Worm (Caenorhabditis elegans) whole organism, L1 larva: ENCODE results near the gene fipr-4.

ENCODE experiments used
- ama-1 ChIP-seq: fragments of 150-350 bp; optimal IDR thresholded peaks from 2 replicates; lab custom pipeline; 2014
- ces-1 ChIP-seq: fragments of 150-350 bp; optimal IDR thresholded peaks from 2 replicates; lab custom pipeline; 2014; ENCODE audit warnings: missing biosample characterization, missing genetic modification reagents, missing genetic modification characterization
- fos-1 ChIP-seq: fragments of 150-350 bp; optimal IDR thresholded peaks from 2 replicates; lab custom pipeline; 2014; ENCODE audit warnings: missing biosample characterization, missing genetic modification characterization
- lin-39 ChIP-seq: fragments of 150-350 bp; optimal IDR thresholded peaks from 2 replicates; lab custom pipeline; 2014; ENCODE audit warnings: missing biosample characterization, missing genetic modification reagents, missing genetic modification characterization
- nhr-76 ChIP-seq: sonication (generic microtip); optimal IDR thresholded peaks from 2 replicates; lab custom pipeline; 2017; ENCODE audit warnings: missing biosample characterization, missing genetic modification characterization
- nhr-90 ChIP-seq: sonication (generic microtip); optimal IDR thresholded peaks from 2 replicates; lab custom pipeline; 2016; ENCODE audit warnings: mild to moderate bottlenecking, missing genetic modification characterization, missing compliant biosample characterization; ENCODE audit not compliant: poor library complexity
- skn-1 ChIP-seq: fragments of 150-350 bp; optimal IDR thresholded peaks from 2 replicates; lab custom pipeline; 2014; ENCODE audit warnings: missing biosample characterization, missing genetic modification characterization
- unc-98 ChIP-seq: fragments of 200-800 bp; sonication (Bioruptor generic); IDR thresholded peaks from 2 replicates; pipeline ENCODE4 v1.3.6; 2022; ENCODE audit warnings: missing genetic modification characterization, missing compliant biosample characterization
- ztf-11 ChIP-seq, 2 experiments: sonication (generic microtip); optimal IDR thresholded peaks; 2 replicates each; lab custom pipeline; 2016 to 2017; ENCODE audit warnings: missing genetic modification characterization in 2 of 2, missing biosample characterization in 1 of 2, missing compliant biosample characterization in 1 of 2

ce11 chrV:10238665-10239064 is 10.4 kb upstream of the fipr-4 start, which contains the start of gene fubl-1:
- TF ChIP-seq ces-1 (no peak), fos-1 (tag; lab: Kevin White, UChicago) (no peak), nhr-76 (no peak), skn-1 (tag; lab: Kevin White, UChicago) (peak; percentile 28), nhr-90 (tag; lab: Kevin White, UChicago) (no peak), ztf-11 (tag; optimal IDR thresholded peaks at IDR 0.05; lab: Kevin White, UChicago) (no peak), unc-98 (GFP tag; lab: Robert Waterston, UW) (no peak), ama-1 (lab: Kevin White, UChicago) (no peak), lin-39 (tag; lab: Kevin White, UChicago) (no peak)
